Fruit fly (Drosophila melanogaster) whole organism, embryonic: Measurements from ENCODE around the gene CG45099.

Experiments used
- Aef1 ChIP-seq: fragments of 200-800 bp; sonication (Bioruptor generic); IDR thresholded peaks from 3 replicates; pipeline ENCODE4 v1.3.6; 2022; ENCODE audit warnings: missing biosample characterization, missing genetic modification characterization
- Awh ChIP-seq: fragments of 200-800 bp; sonication (Bioruptor generic); IDR thresholded peaks from 2 replicates; pipeline ENCODE4, ENCODE4 v1.3.6; 2022; ENCODE audit warnings: missing biosample characterization, missing genetic modification characterization
- CG12769 ChIP-seq: fragments of 200-800 bp; sonication (Bioruptor generic); optimal IDR thresholded peaks from 2 replicates; lab custom pipeline; 2019; ENCODE audit warnings: missing biosample characterization, mild to moderate bottlenecking, missing genetic modification characterization, moderate library complexity
- CG14050 ChIP-seq: fragments of 200-800 bp; sonication (Bioruptor generic); IDR thresholded peaks from 3 replicates; pipeline ENCODE4 v1.3.6; 2022; ENCODE audit warnings: missing biosample characterization, missing genetic modification characterization
- CG15073 ChIP-seq: fragments of 200-800 bp; sonication (Bioruptor generic); optimal IDR thresholded peaks from 2 replicates; lab custom pipeline; 2016; ENCODE audit warnings: missing biosample characterization, missing genetic modification characterization
- CG16863 ChIP-seq: fragments of 200-800 bp; sonication (Bioruptor generic); optimal IDR thresholded peaks from 3 replicates; lab custom pipeline; 2016; ENCODE audit warnings: missing biosample characterization, missing genetic modification characterization
- CG17361 ChIP-seq: fragments of 200-800 bp; sonication (Bioruptor generic); IDR thresholded peaks from 3 replicates; pipeline ENCODE4 v1.3.6; 2022; ENCODE audit warnings: missing biosample characterization, missing genetic modification characterization
- CG17385 ChIP-seq: fragments of 200-800 bp; sonication (Bioruptor generic); optimal IDR thresholded peaks from 3 replicates; lab custom pipeline; 2018; ENCODE audit warnings: missing biosample characterization, mild to moderate bottlenecking, missing genetic modification characterization
- CG18619 ChIP-seq: fragments of 200-800 bp; sonication (Bioruptor generic); optimal IDR thresholded peaks from 3 replicates; lab custom pipeline; 2017; ENCODE audit warnings: missing biosample characterization, mild to moderate bottlenecking, missing genetic modification characterization
- CG18764 ChIP-seq: fragments of 200-800 bp; sonication (Bioruptor generic); optimal IDR thresholded peaks from 3 replicates; lab custom pipeline; 2016; ENCODE audit warnings: missing biosample characterization, missing genetic modification characterization
- CG2199 ChIP-seq: fragments of 200-800 bp; sonication (Bioruptor generic); IDR thresholded peaks from 3 replicates; pipeline ENCODE4 v1.3.6; 2022; ENCODE audit warnings: missing biosample characterization, missing genetic modification characterization
- CG33213 ChIP-seq: fragments of 200-800 bp; sonication (Bioruptor generic); optimal IDR thresholded peaks from 3 replicates; lab custom pipeline; 2016; ENCODE audit warnings: missing biosample characterization, missing genetic modification characterization
- CG3838 ChIP-seq: fragments of 200-800 bp; sonication (Bioruptor generic); optimal IDR thresholded peaks from 3 replicates; lab custom pipeline; 2016; ENCODE audit warnings: missing biosample characterization, missing genetic modification characterization
- CG4854 ChIP-seq: fragments of 200-800 bp; sonication (Bioruptor generic); optimal IDR thresholded peaks from 2 replicates; lab custom pipeline; 2016; ENCODE audit warnings: missing biosample characterization, missing genetic modification characterization, inconsistent platforms
- CG7745 ChIP-seq: fragments of 200-800 bp; sonication (Bioruptor generic); optimal IDR thresholded peaks from 2 replicates; lab custom pipeline; 2018; ENCODE audit warnings: missing biosample characterization, mild to moderate bottlenecking, missing genetic modification characterization, moderate library complexity
- CG8290 ChIP-seq, 3 experiments: fragments of 200-800 bp; sonication (Bioruptor generic); optimal IDR thresholded peaks; 2 replicates each; lab custom pipeline; 2016 to 2019; ENCODE audit warnings: missing biosample characterization in 3 of 3, missing genetic modification characterization in 3 of 3, mild to moderate bottlenecking in 2 of 3, moderate library complexity in 1 of 3
- Deaf1 ChIP-seq: fragments of 200-800 bp; optimal IDR thresholded peaks from 3 replicates; lab custom pipeline; 2019; ENCODE audit warnings: missing biosample characterization, mild to moderate bottlenecking, missing genetic modification characterization, moderate library complexity
- Dfd ChIP-seq, 2 experiments: fragments of >200 bp; optimal IDR thresholded peaks; 2 replicates each; lab custom pipeline; 2017; ENCODE audit warnings: missing biosample characterization in 2 of 2, missing genetic modification characterization in 2 of 2
- Doc2 ChIP-seq: fragments of 200-800 bp; sonication (Bioruptor generic); IDR thresholded peaks from 2 replicates; pipeline ENCODE4 v1.3.6; 2022; ENCODE audit warnings: missing biosample characterization, missing genetic modification characterization
- Elba2 ChIP-seq: fragments of 200-800 bp; sonication (Bioruptor generic); optimal IDR thresholded peaks from 3 replicates; lab custom pipeline; 2016; ENCODE audit warnings: missing biosample characterization, missing genetic modification characterization
- Fer1 ChIP-seq: fragments of 200-800 bp; sonication (Bioruptor generic); optimal IDR thresholded peaks from 2 replicates; lab custom pipeline; 2017; ENCODE audit warnings: missing biosample characterization, mild to moderate bottlenecking, missing genetic modification characterization
- Hsf ChIP-seq: fragments of 200-800 bp; sonication (Bioruptor generic); optimal IDR thresholded peaks from 3 replicates; lab custom pipeline; 2016; ENCODE audit warnings: missing biosample characterization, missing genetic modification characterization
- Med ChIP-seq: fragments of 200-800 bp; sonication (Bioruptor generic); peaks from one replicate; lab custom pipeline; 2016; ENCODE audit warnings: missing biosample characterization, missing genetic modification characterization, mild to moderate bottlenecking, inconsistent platforms, moderate library complexity
- Mrtf ChIP-seq: fragments of 200-800 bp; sonication (Bioruptor generic); IDR thresholded peaks from 3 replicates; pipeline ENCODE4 v1.3.6; 2022; ENCODE audit warnings: missing biosample characterization, missing genetic modification characterization
- Side ChIP-seq: fragments of 200-800 bp; sonication (Bioruptor generic); optimal IDR thresholded peaks from 2 replicates; lab custom pipeline; 2016; ENCODE audit warnings: missing biosample characterization, missing genetic modification characterization
- Vsx1 ChIP-seq: fragments of 200-800 bp; sonication (Bioruptor generic); optimal IDR thresholded peaks from 2 replicates; lab custom pipeline; 2017; ENCODE audit warnings: missing biosample characterization, mild to moderate bottlenecking, missing genetic modification characterization, missing genetic modification reagents
- Xbp1 ChIP-seq: fragments of 200-800 bp; sonication (Bioruptor generic); optimal IDR thresholded peaks from 3 replicates; lab custom pipeline; 2016; ENCODE audit warnings: missing biosample characterization, mild to moderate bottlenecking, missing genetic modification characterization
- abd-A ChIP-seq: fragments of 200-800 bp; sonication (Bioruptor generic); optimal IDR thresholded peaks from 3 replicates; lab custom pipeline; 2019; ENCODE audit warnings: missing biosample characterization, mild to moderate bottlenecking, missing genetic modification characterization, moderate library complexity
- ato ChIP-seq: fragments of 200-800 bp; sonication (Bioruptor generic); IDR thresholded peaks from 2 replicates; pipeline ENCODE4 v1.3.6; 2022; ENCODE audit warnings: missing biosample characterization, missing genetic modification characterization; ENCODE audit not compliant: partially characterized antibody
- bbx ChIP-seq: fragments of 200-800 bp; sonication (Bioruptor generic); IDR thresholded peaks from 2 replicates; pipeline ENCODE4 v1.3.6; 2022; ENCODE audit warnings: missing biosample characterization, missing genetic modification characterization; ENCODE audit not compliant: partially characterized antibody
- bsh ChIP-seq, 2 experiments: fragments of 200-800 bp; sonication (Bioruptor generic); optimal IDR thresholded peaks; 2 replicates each; lab custom pipeline; 2017 to 2018; ENCODE audit warnings: mild to moderate bottlenecking in 2 of 2, missing biosample characterization in 2 of 2, missing genetic modification characterization in 2 of 2, moderate library complexity in 1 of 2
- chinmo ChIP-seq: fragments of 200-800 bp; sonication (Bioruptor generic); IDR thresholded peaks from 4 replicates; pipeline ENCODE4 v1.3.6; 2022; ENCODE audit warnings: missing biosample characterization, missing genetic modification characterization; ENCODE audit not compliant: partially characterized antibody
- cwo ChIP-seq: fragments of 200-800 bp; sonication (Bioruptor generic); optimal IDR thresholded peaks from 3 replicates; lab custom pipeline; 2017; ENCODE audit warnings: missing biosample characterization, missing genetic modification characterization, mild to moderate bottlenecking, moderate library complexity, missing genetic modification reagents
- danr ChIP-seq: fragments of 200-800 bp; sonication (Bioruptor generic); IDR thresholded peaks from 2 replicates; pipeline ENCODE4 v1.3.6; 2022; ENCODE audit warnings: missing biosample characterization, missing genetic modification characterization
- esg ChIP-seq: fragments of 200-800 bp; sonication (Bioruptor generic); conservative IDR thresholded peaks from 2 replicates; pipeline ENCODE4 v1.3.6; 2022; ENCODE audit warnings: missing biosample characterization, missing genetic modification characterization
- ham ChIP-seq: fragments of 200-800 bp; sonication (Bioruptor generic); IDR thresholded peaks from 2 replicates; pipeline ENCODE4 v1.3.6; 2022; ENCODE audit warnings: missing biosample characterization, missing genetic modification characterization
- her ChIP-seq: fragments of 200-800 bp; sonication (Bioruptor generic); optimal IDR thresholded peaks from 2 replicates; lab custom pipeline; 2016; ENCODE audit warnings: missing biosample characterization, missing genetic modification characterization
- hth ChIP-seq: fragments of >200 bp; optimal IDR thresholded peaks from 2 replicates; lab custom pipeline; 2017; ENCODE audit warnings: inconsistent platforms
- jing ChIP-seq: fragments of 200-800 bp; sonication (Bioruptor generic); optimal IDR thresholded peaks from 2 replicates; lab custom pipeline; 2018; ENCODE audit warnings: missing biosample characterization, mild to moderate bottlenecking, missing genetic modification characterization
- kay ChIP-seq: fragments of 200-800 bp; sonication (Bioruptor generic); optimal IDR thresholded peaks from 2 replicates; lab custom pipeline; 2016; ENCODE audit warnings: missing biosample characterization, missing genetic modification characterization
- ken ChIP-seq: fragments of 200-800 bp; sonication (Bioruptor generic); IDR thresholded peaks from 3 replicates; pipeline ENCODE4 v1.3.6; 2022; ENCODE audit warnings: missing biosample characterization, missing genetic modification characterization
- lov ChIP-seq, 2 experiments: fragments of 200-800 bp in 1 of 2; fragments of >200 bp in 1 of 2; sonication (Bioruptor generic) in 1 of 2; IDR thresholded peaks in 1 of 2; optimal IDR thresholded peaks in 1 of 2; 2 replicates in 1 of 2; 3 replicates in 1 of 2; pipeline versions ENCODE4 v1.3.6 to Lab custom; 2017 to 2022; ENCODE audit warnings: missing biosample characterization in 1 of 2, missing genetic modification characterization in 1 of 2
- maf-S ChIP-seq: fragments of 200-800 bp; sonication (Bioruptor generic); optimal IDR thresholded peaks from 2 replicates; lab custom pipeline; 2016; ENCODE audit warnings: missing biosample characterization, missing genetic modification characterization
- mld ChIP-seq: fragments of 200-800 bp; sonication (Bioruptor generic); IDR thresholded peaks from 3 replicates; pipeline ENCODE4 v1.3.6; 2022; ENCODE audit warnings: missing biosample characterization, missing genetic modification characterization; ENCODE audit not compliant: partially characterized antibody
- otp ChIP-seq: fragments of 200-800 bp; sonication (Bioruptor generic); IDR thresholded peaks from 3 replicates; pipeline ENCODE4, ENCODE4 v1.3.6; 2022; ENCODE audit warnings: missing biosample characterization, missing genetic modification characterization
- peb ChIP-seq: fragments of 200-800 bp; sonication (Bioruptor generic); IDR thresholded peaks from 2 replicates; pipeline ENCODE4 v1.3.6; 2022; ENCODE audit warnings: missing biosample characterization, missing genetic modification characterization
- sd ChIP-seq: fragments of 200-800 bp; sonication (Bioruptor generic); optimal IDR thresholded peaks from 3 replicates; lab custom pipeline; 2018; ENCODE audit warnings: missing biosample characterization, mild to moderate bottlenecking, missing genetic modification characterization, moderate library complexity
- sug ChIP-seq: fragments of 200-800 bp; optimal IDR thresholded peaks from 2 replicates; lab custom pipeline; 2019; ENCODE audit warnings: missing biosample characterization, mild to moderate bottlenecking, missing genetic modification characterization, moderate library complexity
- tup ChIP-seq: fragments of 200-800 bp; sonication (Bioruptor generic); optimal IDR thresholded peaks from 2 replicates; lab custom pipeline; 2016; ENCODE audit warnings: missing biosample characterization, mild to moderate bottlenecking, missing genetic modification characterization, moderate library complexity
- vvl ChIP-seq: fragments of 200-800 bp; sonication (Bioruptor generic); IDR thresholded peaks from 2 replicates; pipeline ENCODE4 v1.3.6; 2022; ENCODE audit warnings: missing biosample characterization, missing genetic modification characterization
- wek ChIP-seq: fragments of 200-800 bp; sonication (Bioruptor generic); optimal IDR thresholded peaks from 3 replicates; lab custom pipeline; 2018; ENCODE audit warnings: missing biosample characterization, mild to moderate bottlenecking, missing genetic modification characterization, moderate library complexity

CG45099 gene

dm6 chr3R:22046723-22047122, 12.6 kb upstream of the CG45099 start (continued):
- TF ChIP-seq bsh (GFP tag; optimal IDR thresholded peaks at IDR 0.05; lab: Kevin White, UChicago) (no peak), mld (GFP tag; lab: Robert Waterston, UW) (no peak), wek (GFP tag; lab: Kevin White, UChicago) (no peak), CG2199 (GFP tag; lab: Robert Waterston, UW) (peak; percentile 59; the same call in 1 of the 3 replicates), peb (GFP tag; lab: Robert Waterston, UW) (no peak), Mrtf (GFP tag; lab: Robert Waterston, UW) (no peak), Dfd (GFP tag; optimal IDR thresholded peaks at IDR 0.05; lab: Kevin White, UChicago) (no peak), ken (no peak), CG3838 (GFP tag; lab: Kevin White, UChicago) (no peak), maf-S (no peak), sd (tag; lab: Kevin White, UChicago) (peak; percentile 62), tup (GFP tag; lab: Kevin White, UChicago) (no peak), Fer1 (GFP tag; lab: Kevin White, UChicago) (no peak), Xbp1 (GFP tag; lab: Kevin White, UChicago) (no peak), Elba2 (GFP tag; lab: Kevin White, UChicago) (no peak), esg (GFP tag; lab: Robert Waterston, UW) (no peak), CG15073 (GFP tag; lab: Kevin White, UChicago) (no peak), CG8290 (GFP tag; optimal IDR thresholded peaks at IDR 0.05; lab: Kevin White, UChicago) (no peak), CG8290 (tag; optimal IDR thresholded peaks at IDR 0.05; lab: Kevin White, UChicago) (peak in 1 of 2 experiments; percentile 34), kay (GFP tag; lab: Kevin White, UChicago) (peak; percentile 16), Doc2 (no peak), vvl (GFP tag; lab: Robert Waterston, UW) (no peak), CG16863 (GFP tag; lab: Kevin White, UChicago) (no peak), her (GFP tag; lab: Kevin White, UChicago) (no peak), bbx (no peak), CG14050 (GFP tag; lab: Robert Waterston, UW) (no peak), CG12769 (tag; lab: Kevin White, UChicago) (peak; percentile 39), CG33213 (GFP tag; lab: Kevin White, UChicago) (no peak), Aef1 (GFP tag; lab: Robert Waterston, UW) (no peak), Hsf (no peak), CG18619 (no peak), ham (GFP tag; lab: Robert Waterston, UW) (no peak), ato (GFP tag; lab: Robert Waterston, UW) (0 out of 2 replicates have a peak, but pooled peaks have one; percentile 40), danr (GFP tag; lab: Robert Waterston, UW) (no peak), Med (GFP tag; lab: Kevin White, UChicago) (peak; percentile 78), Deaf1 (peak; percentile 20), hth (lab: Kevin White, UChicago) (no peak), otp (GFP tag; lab: Robert Waterston, UW) (no peak), chinmo (GFP tag; lab: Robert Waterston, UW) (peak; percentile 85; the same call in 2 of the 4 replicates), cwo (peak; percentile 81), Side (GFP tag; lab: Kevin White, UChicago) (no peak), abd-A (tag; lab: Kevin White, UChicago) (no peak), sug (tag; lab: Kevin White, UChicago) (peak; percentile 10), CG7745 (tag; lab: Kevin White, UChicago) (no peak), CG18764 (GFP tag; lab: Kevin White, UChicago) (no peak), Awh (GFP tag; lab: Robert Waterston, UW) (no peak), jing (GFP tag; lab: Kevin White, UChicago) (no peak), CG4854 (GFP tag; lab: Kevin White, UChicago) (no peak), CG17361 (no peak), lov (optimal IDR thresholded peaks at IDR 0.05; lab: Kevin White, UChicago) (no peak), lov (GFP tag; IDR thresholded peaks at IDR 0.05; lab: Robert Waterston, UW) (no peak), Vsx1 (GFP tag; lab: Kevin White, UChicago) (no peak), CG17385 (GFP tag; lab: Kevin White, UChicago) (no peak)
